Worm (Caenorhabditis elegans): ENCODE results near the gene srlf-4.

srlf-4 gene

ce11 chrIV:12926639-12927038 is 2.4 kb upstream of the srlf-4 start, which contains the start of gene srlf-5:
Gene srlf-5, minus strand, starts transcription at chrIV:12926739.
- TF ChIP-seq drap-1 (GFP tag; optimal IDR thresholded peaks at IDR 0.05) (no peak), blmp-1 (tag; optimal IDR thresholded peaks at IDR 0.05) (no peak), unc-62 (GFP tag; optimal IDR thresholded peaks at IDR 0.05) (no peak), pha-4 (tag; optimal IDR thresholded peaks at IDR 0.05) (no peak), sem-2 (GFP tag; optimal IDR thresholded peaks at IDR 0.05) (no peak), ceh-43 (GFP tag; optimal IDR thresholded peaks at IDR 0.05) (no peak), mls-2 (tag; optimal IDR thresholded peaks at IDR 0.05) (no peak), ces-1 (GFP tag; optimal IDR thresholded peaks at IDR 0.05) (no peak), elt-1 (tag; optimal IDR thresholded peaks at IDR 0.05; ENCODE audit: borderline replicate concordance, insufficient read depth) (no peak), mab-5 (tag; optimal IDR thresholded peaks at IDR 0.05) (no peak), tbx-8 (GFP tag; optimal IDR thresholded peaks at IDR 0.05) (no peak), snpc-4 (tag; optimal IDR thresholded peaks at IDR 0.05) (no peak), unc-120 (tag; optimal IDR thresholded peaks at IDR 0.05; ENCODE audit: poor library complexity, severe bottlenecking) (no peak), hlh-1 (tag; optimal IDR thresholded peaks at IDR 0.05) (no peak), bed-3 (GFP tag; optimal IDR thresholded peaks at IDR 0.05) (no peak), zip-8 (tag; optimal IDR thresholded peaks at IDR 0.05) (no peak)

- TF ChIP-seq elt-3 (tag; optimal IDR thresholded peaks at IDR 0.05) (no peak), ceh-83 (GFP tag; optimal IDR thresholded peaks at IDR 0.05) (no peak), nhr-28 (tag; optimal IDR thresholded peaks at IDR 0.05) (no peak), hlh-1 (tag; optimal IDR thresholded peaks at IDR 0.05) (no peak), mls-2 (tag; optimal IDR thresholded peaks at IDR 0.05) (no peak), unc-120 (tag; optimal IDR thresholded peaks at IDR 0.05; ENCODE audit: poor library complexity, severe bottlenecking) (no peak), ham-2 (GFP tag; optimal IDR thresholded peaks at IDR 0.05) (no peak), drap-1 (GFP tag; optimal IDR thresholded peaks at IDR 0.05) (no peak), M03D4.4 (tag; optimal IDR thresholded peaks at IDR 0.05) (no peak), sptf-1 (tag; optimal IDR thresholded peaks at IDR 0.05) (no peak), mep-1 (tag; optimal IDR thresholded peaks at IDR 0.05) (no peak)
Measured at ce11 chrIV:12921027-12921426, 3.2 kb downstream of the srlf-4 start, which contains the start of gene C32H11.4. Gene C32H11.4, plus strand, starts transcription at chrIV:12921264.

- no peak for TF ChIP-seq drap-1 (GFP tag; optimal IDR thresholded peaks at IDR 0.05)
- no peak for TF ChIP-seq zip-8 (tag; optimal IDR thresholded peaks at IDR 0.05)
- no peak for TF ChIP-seq unc-120 (tag; optimal IDR thresholded peaks at IDR 0.05; ENCODE audit: poor library complexity, severe bottlenecking)
- no peak for TF ChIP-seq sptf-1 (tag; optimal IDR thresholded peaks at IDR 0.05)
- TF ChIP-seq nhr-237 (tag; optimal IDR thresholded peaks at IDR 0.05), result no peak
- no peak for TF ChIP-seq M03D4.4 (tag; optimal IDR thresholded peaks at IDR 0.05)
- TF ChIP-seq pha-4 (tag; optimal IDR thresholded peaks at IDR 0.05), result no peak
- TF ChIP-seq bed-3 (GFP tag; optimal IDR thresholded peaks at IDR 0.05), result no peak
- TF ChIP-seq elt-3 (tag; optimal IDR thresholded peaks at IDR 0.05), result no peak
- no peak for TF ChIP-seq lsy-2 (tag; optimal IDR thresholded peaks at IDR 0.05)
- TF ChIP-seq ceh-43 (GFP tag; optimal IDR thresholded peaks at IDR 0.05), result no peak
- TF ChIP-seq cnd-1 (tag; optimal IDR thresholded peaks at IDR 0.05), result no peak
- TF ChIP-seq nhr-28 (tag; optimal IDR thresholded peaks at IDR 0.05), result no peak
- no peak for TF ChIP-seq lin-13 (tag; optimal IDR thresholded peaks at IDR 0.05)
- TF ChIP-seq nhr-76 (tag; optimal IDR thresholded peaks at IDR 0.05), result no peak
- TF ChIP-seq elt-1 (tag; optimal IDR thresholded peaks at IDR 0.05; ENCODE audit: borderline replicate concordance, insufficient read depth), result no peak
- no peak for TF ChIP-seq snpc-4 (tag; optimal IDR thresholded peaks at IDR 0.05)
- TF ChIP-seq mab-5 (tag; optimal IDR thresholded peaks at IDR 0.05), result no peak
- no peak for TF ChIP-seq mls-2 (tag; optimal IDR thresholded peaks at IDR 0.05)
- TF ChIP-seq ham-2 (GFP tag; optimal IDR thresholded peaks at IDR 0.05), result no peak
Measured at ce11 chrIV:12920553-12920952, 3.7 kb downstream of the srlf-4 start.

DNA sequence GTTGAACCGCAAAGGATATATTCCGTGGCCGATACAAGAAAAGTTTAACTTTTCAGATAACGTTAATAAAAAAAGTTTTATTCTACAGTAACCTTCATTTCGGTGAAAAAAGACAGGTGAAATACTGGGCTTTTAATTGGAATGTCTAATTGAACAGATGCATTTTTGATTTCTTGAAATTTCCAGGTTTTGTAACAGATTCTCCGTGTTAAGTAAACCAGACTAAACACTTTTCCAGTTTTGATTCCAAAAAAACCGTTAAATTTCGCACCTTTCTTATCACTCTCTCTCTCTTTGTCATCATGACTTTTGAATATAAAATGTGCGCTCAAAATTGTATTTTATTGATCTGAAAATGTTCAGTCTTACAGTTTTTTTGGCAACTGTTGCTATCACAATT is 6.0 kb downstream of the srlf-4 start, which contains the start of gene C32H11.3:
C32H11.3 (plus strand) TSS at position 301 of the 400 bp plus-strand sequence.
- TF ChIP-seq pha-4 (tag; optimal IDR thresholded peaks at IDR 0.05) (no peak), elt-1 (tag; optimal IDR thresholded peaks at IDR 0.05; ENCODE audit: borderline replicate concordance, insufficient read depth) (no peak), nhr-28 (tag; optimal IDR thresholded peaks at IDR 0.05) (no peak), nhr-2 (tag; optimal IDR thresholded peaks at IDR 0.05) (no peak), blmp-1 (tag; optimal IDR thresholded peaks at IDR 0.05) (no peak), sem-2 (GFP tag; optimal IDR thresholded peaks at IDR 0.05) (no peak), ceh-83 (GFP tag; optimal IDR thresholded peaks at IDR 0.05) (no peak)

DNA sequence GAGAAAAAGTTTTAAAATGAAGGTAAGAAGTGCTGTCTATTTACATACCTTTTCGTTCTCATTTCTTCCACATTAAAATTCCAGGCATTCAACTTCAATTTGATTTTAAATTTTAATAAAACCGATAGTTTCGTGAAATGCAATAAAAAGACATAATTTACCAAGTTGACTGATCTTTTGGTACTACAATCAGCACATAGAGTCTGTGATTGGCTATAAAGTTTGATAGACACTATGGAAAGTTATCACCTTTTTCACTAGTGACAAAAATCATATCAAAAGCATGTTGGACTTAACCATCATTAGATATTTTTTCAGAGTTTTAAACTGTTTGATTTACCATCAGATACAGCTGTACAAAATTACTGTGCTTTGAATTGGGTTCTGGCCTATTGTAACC is 8.8 kb downstream of the srlf-4 start, which contains the start of gene srz-15:
srz-15 (plus strand) TSS at position 301 of the 400 bp plus-strand sequence.
- TF ChIP-seq elt-1 (tag; optimal IDR thresholded peaks at IDR 0.05; ENCODE audit: borderline replicate concordance, insufficient read depth) (no peak), unc-39 (tag; optimal IDR thresholded peaks at IDR 0.05) (no peak), ham-2 (GFP tag; optimal IDR thresholded peaks at IDR 0.05) (no peak), ceh-83 (GFP tag; optimal IDR thresholded peaks at IDR 0.05) (no peak), M03D4.4 (tag; optimal IDR thresholded peaks at IDR 0.05) (no peak), flh-1 (GFP tag; optimal IDR thresholded peaks at IDR 0.05) (no peak), sptf-1 (tag; optimal IDR thresholded peaks at IDR 0.05) (no peak), ztf-11 (tag; optimal IDR thresholded peaks at IDR 0.05) (no peak), lin-13 (tag; optimal IDR thresholded peaks at IDR 0.05) (no peak), lsy-2 (tag; optimal IDR thresholded peaks at IDR 0.05) (no peak), mep-1 (tag; optimal IDR thresholded peaks at IDR 0.05) (no peak), drap-1 (GFP tag; optimal IDR thresholded peaks at IDR 0.05) (no peak), unc-120 (tag; optimal IDR thresholded peaks at IDR 0.05; ENCODE audit: poor library complexity, severe bottlenecking) (no peak), unc-62 (GFP tag; optimal IDR thresholded peaks at IDR 0.05) (no peak), ceh-39 (tag; optimal IDR thresholded peaks at IDR 0.05) (no peak), zip-8 (tag; optimal IDR thresholded peaks at IDR 0.05) (no peak)
